Fruit fly (Drosophila melanogaster) whole organism, embryonic: ENCODE data around the gene CG34242.

Experiments used
- Antp ChIP-seq: fragments of 200-800 bp; sonication (Bioruptor generic); optimal IDR thresholded peaks from 3 replicates; lab custom pipeline; 2016; ENCODE audit warnings: missing biosample characterization, missing genetic modification characterization
- Bgb ChIP-seq: fragments of 200-800 bp; sonication (Bioruptor generic); IDR thresholded peaks from 2 replicates; pipeline ENCODE4 v1.3.6; 2022; ENCODE audit warnings: missing biosample characterization, missing genetic modification characterization; ENCODE audit not compliant: partially characterized antibody
- CG10267 ChIP-seq: fragments of 200-800 bp; sonication (Bioruptor generic); optimal IDR thresholded peaks from 2 replicates; lab custom pipeline; 2018; ENCODE audit warnings: missing biosample characterization, mild to moderate bottlenecking, missing genetic modification characterization, moderate library complexity
- CG11723 ChIP-seq: fragments of 200-800 bp; sonication (Bioruptor generic); optimal IDR thresholded peaks from 2 replicates; lab custom pipeline; 2017; ENCODE audit warnings: missing biosample characterization, mild to moderate bottlenecking, missing genetic modification characterization
- CG12071 ChIP-seq: fragments of 200-800 bp; sonication (Bioruptor generic); optimal IDR thresholded peaks from 3 replicates; lab custom pipeline; 2018; ENCODE audit warnings: missing biosample characterization, mild to moderate bottlenecking, missing genetic modification characterization
- CG15269 ChIP-seq: fragments of 200-800 bp; sonication (Bioruptor generic); optimal IDR thresholded peaks from 2 replicates; lab custom pipeline; 2018; ENCODE audit warnings: missing biosample characterization, mild to moderate bottlenecking, missing genetic modification characterization, moderate library complexity
- CG1529 ChIP-seq: fragments of 200-800 bp; sonication (Bioruptor generic); optimal IDR thresholded peaks from 3 replicates; lab custom pipeline; 2018; ENCODE audit warnings: missing biosample characterization, missing genetic modification characterization
- CG15696 ChIP-seq: fragments of 200-800 bp; sonication (Bioruptor generic); optimal IDR thresholded peaks from 2 replicates; lab custom pipeline; 2019; ENCODE audit warnings: missing biosample characterization, mild to moderate bottlenecking, missing genetic modification characterization, moderate library complexity
- CG1603 ChIP-seq: fragments of 200-800 bp; sonication (Bioruptor generic); optimal IDR thresholded peaks from 2 replicates; lab custom pipeline; 2019; ENCODE audit warnings: missing biosample characterization, mild to moderate bottlenecking, missing genetic modification characterization, moderate library complexity
- CG17802 ChIP-seq: fragments of 200-800 bp; sonication (Bioruptor generic); optimal IDR thresholded peaks from 2 replicates; lab custom pipeline; 2018; ENCODE audit warnings: missing biosample characterization, mild to moderate bottlenecking, missing genetic modification characterization, moderate library complexity
- CG2202 ChIP-seq: fragments of 200-800 bp; sonication (Bioruptor generic); optimal IDR thresholded peaks from 2 replicates; lab custom pipeline; 2018; ENCODE audit warnings: missing biosample characterization, mild to moderate bottlenecking, missing genetic modification characterization
- CG2875 ChIP-seq: fragments of 200-800 bp; sonication (Bioruptor generic); optimal IDR thresholded peaks from 2 replicates; lab custom pipeline; 2017; ENCODE audit warnings: missing biosample characterization, mild to moderate bottlenecking, missing genetic modification characterization, missing genetic modification reagents
- CG32532 ChIP-seq: fragments of 200-800 bp; sonication (Bioruptor generic); IDR thresholded peaks from 2 replicates; pipeline ENCODE4 v1.3.6; 2022; ENCODE audit warnings: missing biosample characterization, missing genetic modification characterization
- CG34422 ChIP-seq: fragments of 200-800 bp; sonication (Bioruptor generic); IDR thresholded peaks from 3 replicates; pipeline ENCODE4 v1.3.6; 2022; ENCODE audit warnings: missing biosample characterization, missing genetic modification characterization
- CG6175 ChIP-seq: fragments of 200-800 bp; sonication (Bioruptor generic); IDR thresholded peaks from 3 replicates; pipeline ENCODE4 v1.3.6; 2022; ENCODE audit warnings: missing biosample characterization, missing genetic modification characterization
- CG6689 ChIP-seq: fragments of 200-800 bp; sonication (Bioruptor generic); IDR thresholded peaks from 2 replicates; pipeline ENCODE4 v1.3.6; 2022; ENCODE audit warnings: missing biosample characterization, missing genetic modification characterization
- CG7556 ChIP-seq: fragments of 200-800 bp; sonication (Bioruptor generic); optimal IDR thresholded peaks from 2 replicates; lab custom pipeline; 2017; ENCODE audit warnings: missing biosample characterization, mild to moderate bottlenecking, missing genetic modification characterization
- CG7745 ChIP-seq: fragments of 200-800 bp; sonication (Bioruptor generic); optimal IDR thresholded peaks from 2 replicates; lab custom pipeline; 2018; ENCODE audit warnings: missing biosample characterization, mild to moderate bottlenecking, missing genetic modification characterization, moderate library complexity
- CG7963 ChIP-seq: fragments of 200-800 bp; sonication (Bioruptor generic); IDR thresholded peaks from 3 replicates; pipeline ENCODE4 v1.3.6; 2022; ENCODE audit warnings: missing biosample characterization, missing genetic modification characterization; ENCODE audit not compliant: partially characterized antibody
- Chrac-16 ChIP-seq: fragments of 200-800 bp; sonication (Bioruptor generic); optimal IDR thresholded peaks from 3 replicates; lab custom pipeline; 2016; ENCODE audit warnings: missing biosample characterization, missing genetic modification characterization
- Dad ChIP-seq: fragments of 200-800 bp; sonication (Bioruptor generic); optimal IDR thresholded peaks from 3 replicates; lab custom pipeline; 2016; ENCODE audit warnings: missing biosample characterization, missing genetic modification characterization
- Deaf1 ChIP-seq: fragments of 200-800 bp; optimal IDR thresholded peaks from 3 replicates; lab custom pipeline; 2019; ENCODE audit warnings: missing biosample characterization, mild to moderate bottlenecking, missing genetic modification characterization, moderate library complexity
- Drgx ChIP-seq: fragments of 200-800 bp; sonication (Bioruptor generic); IDR thresholded peaks from 2 replicates; pipeline ENCODE4 v1.3.6; 2022; ENCODE audit warnings: missing biosample characterization, missing genetic modification characterization
- E2f1 ChIP-seq: fragments of 200-800 bp; sonication (Bioruptor generic); IDR thresholded peaks from 2 replicates; pipeline ENCODE4 v1.3.6; 2022; ENCODE audit warnings: missing biosample characterization, missing genetic modification characterization
- Eip74EF ChIP-seq, 2 experiments: fragments of 200-800 bp in 1 of 2; fragments of >200 bp in 1 of 2; sonication (Bioruptor generic) in 1 of 2; optimal IDR thresholded peaks; 2 replicates each; lab custom pipeline; 2017 to 2019; ENCODE audit warnings: missing biosample characterization in 2 of 2, missing genetic modification characterization in 2 of 2, mild to moderate bottlenecking in 1 of 2, moderate library complexity in 1 of 2
- HHEX ChIP-seq: fragments of 200-800 bp; sonication (Bioruptor generic); optimal IDR thresholded peaks from 3 replicates; lab custom pipeline; 2017; ENCODE audit warnings: missing biosample characterization, mild to moderate bottlenecking, missing genetic modification characterization, missing genetic modification reagents
- HLH3B ChIP-seq: fragments of 200-800 bp; sonication (Bioruptor generic); IDR thresholded peaks from 2 replicates; pipeline ENCODE4 v1.3.6; 2022; ENCODE audit warnings: missing biosample characterization, missing genetic modification characterization
- Hr3 ChIP-seq: fragments of 200-800 bp; sonication (Bioruptor generic); optimal IDR thresholded peaks from 3 replicates; lab custom pipeline; 2016; ENCODE audit warnings: missing biosample characterization, missing genetic modification characterization
- Hsf ChIP-seq: fragments of 200-800 bp; sonication (Bioruptor generic); optimal IDR thresholded peaks from 3 replicates; lab custom pipeline; 2016; ENCODE audit warnings: missing biosample characterization, missing genetic modification characterization
- Max ChIP-seq: fragments of 200-800 bp; sonication (Bioruptor generic); optimal IDR thresholded peaks from 2 replicates; lab custom pipeline; 2016; ENCODE audit warnings: missing biosample characterization, mild to moderate bottlenecking, missing genetic modification characterization
- Meics ChIP-seq: fragments of 200-800 bp; sonication (Bioruptor generic); optimal IDR thresholded peaks from 2 replicates; lab custom pipeline; 2017; ENCODE audit warnings: missing biosample characterization, mild to moderate bottlenecking, missing genetic modification characterization
- ara ChIP-seq: fragments of 200-800 bp; sonication (Bioruptor generic); IDR thresholded peaks from 2 replicates; pipeline ENCODE4 v1.3.6; 2022; ENCODE audit warnings: missing biosample characterization, missing genetic modification characterization
- ato ChIP-seq: fragments of 200-800 bp; sonication (Bioruptor generic); IDR thresholded peaks from 2 replicates; pipeline ENCODE4 v1.3.6; 2022; ENCODE audit warnings: missing biosample characterization, missing genetic modification characterization; ENCODE audit not compliant: partially characterized antibody
- bsh ChIP-seq, 2 experiments: fragments of 200-800 bp; sonication (Bioruptor generic); optimal IDR thresholded peaks; 2 replicates each; lab custom pipeline; 2017 to 2018; ENCODE audit warnings: mild to moderate bottlenecking in 2 of 2, missing biosample characterization in 2 of 2, missing genetic modification characterization in 2 of 2, moderate library complexity in 1 of 2
- maf-S ChIP-seq: fragments of 200-800 bp; sonication (Bioruptor generic); optimal IDR thresholded peaks from 2 replicates; lab custom pipeline; 2016; ENCODE audit warnings: missing biosample characterization, missing genetic modification characterization
- nau ChIP-seq: fragments of 200-800 bp; sonication (Bioruptor generic); optimal IDR thresholded peaks from 3 replicates; lab custom pipeline; 2017; ENCODE audit warnings: missing biosample characterization, mild to moderate bottlenecking, missing genetic modification characterization, missing genetic modification reagents
- nom ChIP-seq: fragments of 200-800 bp; sonication (Bioruptor generic); optimal IDR thresholded peaks from 2 replicates; lab custom pipeline; 2017; ENCODE audit warnings: missing biosample characterization, missing genetic modification characterization, mild to moderate bottlenecking, moderate library complexity, missing genetic modification reagents
- ranshi ChIP-seq: fragments of 200-800 bp; sonication (Bioruptor generic); IDR thresholded peaks from 2 replicates; pipeline ENCODE4 v1.3.6; 2022; ENCODE audit warnings: missing biosample characterization, missing genetic modification characterization
- sc ChIP-seq, 3 experiments: fragments of >200 bp in 2 of 3; fragments of 200-800 bp in 1 of 3; sonication (Bioruptor generic) in 1 of 3; optimal IDR thresholded peaks; 2 replicates in 2 of 3; 3 replicates in 1 of 3; lab custom pipeline; 2017; ENCODE audit warnings: mild to moderate bottlenecking in 1 of 3, missing biosample characterization in 1 of 3, missing genetic modification characterization in 1 of 3, missing genetic modification reagents in 1 of 3
- scrt ChIP-seq: fragments of 200-800 bp; sonication (Bioruptor generic); optimal IDR thresholded peaks from 2 replicates; lab custom pipeline; 2018; ENCODE audit warnings: missing biosample characterization, mild to moderate bottlenecking, missing genetic modification characterization, moderate library complexity
- sens ChIP-seq: fragments of 200-800 bp; sonication (Bioruptor generic); peaks from one replicate; lab custom pipeline; 2016; ENCODE audit warnings: missing biosample characterization, missing genetic modification characterization
- seq ChIP-seq: fragments of 200-800 bp; sonication (Bioruptor generic); IDR thresholded peaks from 2 replicates; pipeline ENCODE4 v1.3.6; 2022; ENCODE audit warnings: missing biosample characterization, missing genetic modification characterization
- sim ChIP-seq: fragments of 200-800 bp; sonication (Bioruptor generic); IDR thresholded peaks from 2 replicates; pipeline ENCODE4 v1.3.6; 2022; ENCODE audit warnings: missing biosample characterization, missing genetic modification characterization
- sob ChIP-seq: fragments of 200-800 bp; sonication (Bioruptor generic); IDR thresholded peaks from 2 replicates; pipeline ENCODE4 v1.3.6; 2022; ENCODE audit warnings: missing biosample characterization, missing genetic modification characterization
- tin ChIP-seq: fragments of 200-800 bp; sonication (Bioruptor generic); optimal IDR thresholded peaks from 3 replicates; lab custom pipeline; 2016; ENCODE audit warnings: missing biosample characterization, missing genetic modification characterization
- tll ChIP-seq, 2 experiments: fragments of 200-800 bp in 1 of 2; fragments of >200 bp in 1 of 2; sonication (Bioruptor generic) in 1 of 2; optimal IDR thresholded peaks; 2 replicates each; lab custom pipeline; 2017 to 2019; ENCODE audit warnings: missing biosample characterization in 2 of 2, missing genetic modification characterization in 2 of 2, mild to moderate bottlenecking in 1 of 2, moderate library complexity in 1 of 2
- unpg ChIP-seq: fragments of 200-800 bp; sonication (Bioruptor generic); optimal IDR thresholded peaks from 3 replicates; lab custom pipeline; 2018; ENCODE audit warnings: missing biosample characterization, mild to moderate bottlenecking, missing genetic modification characterization, moderate library complexity
- zf30C ChIP-seq: fragments of 200-800 bp; sonication (Bioruptor generic); optimal IDR thresholded peaks from 3 replicates; lab custom pipeline; 2018; ENCODE audit warnings: missing biosample characterization, mild to moderate bottlenecking, missing genetic modification characterization

Gene CG34242

DNA sequence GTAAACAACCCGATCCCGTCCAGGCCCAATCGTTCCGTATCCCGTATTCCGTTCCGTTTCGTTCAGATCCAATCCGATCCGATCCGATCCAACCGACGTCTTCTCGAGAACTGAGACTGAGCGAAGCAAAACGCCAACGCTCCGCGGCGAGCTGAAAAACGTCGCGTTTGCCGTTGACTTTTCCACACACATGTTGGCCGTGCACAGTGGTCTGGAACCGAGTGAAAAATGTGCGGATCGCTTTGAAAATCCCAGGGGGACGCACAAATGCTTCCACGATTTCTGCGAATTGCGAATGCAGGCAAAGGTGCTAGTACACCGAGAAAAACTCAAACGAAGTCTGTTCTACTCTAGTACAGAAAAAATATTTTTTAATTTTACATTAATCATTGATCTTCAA is 48.8 kb upstream of the CG34242 start, which contains the start of gene CG10663 (continued):
- TF ChIP-seq CG1529: no peak
- TF ChIP-seq CG12071 (GFP tag; lab: Kevin White, UChicago): peak; percentile 0
- no peak for TF ChIP-seq scrt (GFP tag; lab: Kevin White, UChicago)
- no peak for TF ChIP-seq Hr3 (GFP tag; lab: Kevin White, UChicago)
- TF ChIP-seq Meics (GFP tag; lab: Kevin White, UChicago): no peak
- TF ChIP-seq bsh (GFP tag; optimal IDR thresholded peaks at IDR 0.05; lab: Kevin White, UChicago): peak; percentile 15 to 28
- TF ChIP-seq HLH3B (GFP tag; lab: Robert Waterston, UW): peak; percentile 45
- no peak for TF ChIP-seq nom
- TF ChIP-seq CG2202 (tag; lab: Kevin White, UChicago): peak; percentile 3
- TF ChIP-seq CG6689 (GFP tag; lab: Robert Waterston, UW): peak; percentile 14; the same call in 1 of the 2 replicates
- TF ChIP-seq Eip74EF (GFP tag; optimal IDR thresholded peaks at IDR 0.05; lab: Kevin White, UChicago): no peak
- 0 out of 2 replicates have a peak, but pooled peaks have one; percentile 54 for TF ChIP-seq sim (GFP tag; lab: Robert Waterston, UW)
- TF ChIP-seq Bgb (GFP tag; lab: Robert Waterston, UW): peak; percentile 41; the same call in 1 of the 2 replicates
- TF ChIP-seq CG11723 (GFP tag; lab: Kevin White, UChicago): peak; percentile 33
- TF ChIP-seq nau: peak; percentile 5
- TF ChIP-seq CG7556: no peak
- peak; percentile 45 for TF ChIP-seq ato (GFP tag; lab: Robert Waterston, UW)
- peak; percentile 80 for TF ChIP-seq sens
- 0 out of 3 replicates have a peak, but pooled peaks have one; percentile 15 for TF ChIP-seq CG6175 (GFP tag; lab: Robert Waterston, UW)
- TF ChIP-seq CG15696: no peak
- TF ChIP-seq Drgx (GFP tag; lab: Robert Waterston, UW): peak; percentile 15; the same call in 1 of the 2 replicates
- TF ChIP-seq ara (GFP tag; lab: Robert Waterston, UW): peak; percentile 38; the same call in 1 of the 2 replicates
- peak in 1 of 2 experiments; percentile 79 for TF ChIP-seq tll (GFP tag; optimal IDR thresholded peaks at IDR 0.05; lab: Kevin White, UChicago)
- 0 out of 2 replicates have a peak, but pooled peaks have one; percentile 12 for TF ChIP-seq E2f1 (GFP tag; lab: Robert Waterston, UW)
- TF ChIP-seq Deaf1 (tag; lab: Kevin White, UChicago): peak; percentile 81
- no peak for TF ChIP-seq HHEX (GFP tag; lab: Kevin White, UChicago)
- TF ChIP-seq CG7745 (tag; lab: Kevin White, UChicago): no peak
- TF ChIP-seq ranshi: no peak
- TF ChIP-seq unpg: peak; percentile 18
- TF ChIP-seq CG10267 (tag; lab: Kevin White, UChicago): no peak
- TF ChIP-seq CG17802 (tag; lab: Kevin White, UChicago): no peak
- peak; percentile 8 for TF ChIP-seq CG15269 (tag; lab: Kevin White, UChicago)
- 0 out of 2 replicates have a peak, but pooled peaks have one; percentile 17 for TF ChIP-seq seq (GFP tag; lab: Robert Waterston, UW)
- peak; percentile 10 for TF ChIP-seq Max (GFP tag; lab: Kevin White, UChicago)
- no peak for TF ChIP-seq CG2875
- TF ChIP-seq CG34422 (GFP tag; lab: Robert Waterston, UW): no peak
- TF ChIP-seq zf30C (GFP tag; lab: Kevin White, UChicago): no peak
- peak; percentile 5 for TF ChIP-seq Dad (GFP tag; lab: Kevin White, UChicago)
- peak; percentile 36 for TF ChIP-seq CG1603
- peak; percentile 6 for TF ChIP-seq Chrac-16 (GFP tag; lab: Kevin White, UChicago)
- TF ChIP-seq CG7963 (GFP tag; lab: Robert Waterston, UW): peak; percentile 53; the same call in 2 of the 3 replicates
- TF ChIP-seq CG32532: peak; percentile 32; the same call in 1 of the 2 replicates
- TF ChIP-seq sob: 0 out of 2 replicates have a peak, but pooled peaks have one; percentile 18
- no peak for TF ChIP-seq Hsf (GFP tag; lab: Kevin White, UChicago)
- peak; percentile 22 for TF ChIP-seq Antp
- TF ChIP-seq sc (optimal IDR thresholded peaks at IDR 0.05; lab: Kevin White, UChicago): no peak
- TF ChIP-seq sc (GFP tag; optimal IDR thresholded peaks at IDR 0.05; lab: Kevin White, UChicago): no peak
- no peak for TF ChIP-seq tin (GFP tag; lab: Kevin White, UChicago)
- no peak for TF ChIP-seq maf-S (GFP tag; lab: Kevin White, UChicago)
